Fruit fly (Drosophila melanogaster): Measurements from ENCODE around the gene eca.
"Not testable (repeated sequence)": the region's sequence is repeated elsewhere in the genome, so short reads cannot be mapped to it uniquely, and the experiment has no call there.

- not testable (repeated sequence) for TF ChIP-seq Sox102F (GFP tag; optimal IDR thresholded peaks at IDR 0.05); ss (GFP tag; optimal IDR thresholded peaks at IDR 0.05); acj6 (GFP tag; optimal IDR thresholded peaks at IDR 0.05); CG16779 (tag; optimal IDR thresholded peaks at IDR 0.05); CG4318 (GFP tag; optimal IDR thresholded peaks at IDR 0.05)
Measured at dm6 chr3R:9685376-9685775, at the start of gene eca, which contains the start of gene CG18542.

All from whole organism, prepupa.